Fruit fly (Drosophila melanogaster) whole organism, embryonic: ENCODE data around the gene Sec15.

ENCODE experiments used
- CG10462 ChIP-seq: fragments of 200-800 bp; sonication (Bioruptor generic); optimal IDR thresholded peaks from 2 replicates; lab custom pipeline; 2016; ENCODE audit warnings: missing biosample characterization, missing genetic modification characterization
- Dll ChIP-seq: fragments of 200-800 bp; sonication (Bioruptor generic); IDR thresholded peaks from 4 replicates; pipeline ENCODE4 v1.3.6; 2022; ENCODE audit warnings: missing biosample characterization, missing genetic modification characterization; ENCODE audit not compliant: partially characterized antibody
- jigr1 ChIP-seq: fragments of 200-800 bp; sonication (Bioruptor generic); IDR thresholded peaks from 3 replicates; pipeline ENCODE4 v1.3.6; 2022; ENCODE audit warnings: missing biosample characterization, missing genetic modification characterization
- seq ChIP-seq: fragments of 200-800 bp; sonication (Bioruptor generic); IDR thresholded peaks from 2 replicates; pipeline ENCODE4 v1.3.6; 2022; ENCODE audit warnings: missing biosample characterization, missing genetic modification characterization

DNA sequence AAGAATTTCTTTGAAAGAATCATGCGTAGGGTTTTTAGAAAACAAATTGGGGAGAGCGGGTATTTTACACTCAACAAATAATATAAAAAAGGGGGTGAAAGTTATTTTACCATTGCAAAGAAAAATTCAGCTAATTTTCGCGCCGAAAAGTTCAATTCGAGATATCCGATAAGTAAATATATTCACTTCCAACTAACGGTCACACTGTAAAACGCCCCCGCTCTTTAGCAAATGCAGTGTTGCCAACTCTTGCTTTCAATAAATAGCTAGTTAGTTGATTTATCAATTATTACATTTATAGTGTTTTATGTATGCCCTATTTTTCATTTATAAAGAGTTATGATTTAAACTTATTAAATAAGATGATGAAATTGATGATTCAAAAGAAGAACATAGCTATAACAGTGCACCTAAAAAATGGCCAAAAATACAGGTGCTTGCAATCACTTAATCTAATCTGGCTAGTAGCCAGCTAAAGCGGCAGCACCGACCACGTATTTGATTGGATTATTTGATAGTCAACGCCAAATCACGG lies 30.5 kb upstream of the Sec15 start, which contains the start of gene meigo:
- TF ChIP-seq CG10462 (GFP tag; lab: Kevin White, UChicago) (no peak), jigr1 (GFP tag; lab: Robert Waterston, UW) (0 out of 3 replicates have a peak, but pooled peaks have one; percentile 23), seq (GFP tag; lab: Robert Waterston, UW) (no peak), Dll (GFP tag; lab: Robert Waterston, UW) (no peak)
